Fruit fly (Drosophila melanogaster): ENCODE measurements around the gene fit.

- TF ChIP-seq Sin3A (optimal IDR thresholded peaks at IDR 0.05) (no peak), insv (optimal IDR thresholded peaks at IDR 0.05) (no peak)
These were observed 8.2 kb upstream of the fit start for dm6 chr3R:21892450-21892849.

Data from Kc167 (cell line).